Fruit fly (Drosophila melanogaster): Measurements from ENCODE around the gene Top1.

Gene Top1

DNA sequence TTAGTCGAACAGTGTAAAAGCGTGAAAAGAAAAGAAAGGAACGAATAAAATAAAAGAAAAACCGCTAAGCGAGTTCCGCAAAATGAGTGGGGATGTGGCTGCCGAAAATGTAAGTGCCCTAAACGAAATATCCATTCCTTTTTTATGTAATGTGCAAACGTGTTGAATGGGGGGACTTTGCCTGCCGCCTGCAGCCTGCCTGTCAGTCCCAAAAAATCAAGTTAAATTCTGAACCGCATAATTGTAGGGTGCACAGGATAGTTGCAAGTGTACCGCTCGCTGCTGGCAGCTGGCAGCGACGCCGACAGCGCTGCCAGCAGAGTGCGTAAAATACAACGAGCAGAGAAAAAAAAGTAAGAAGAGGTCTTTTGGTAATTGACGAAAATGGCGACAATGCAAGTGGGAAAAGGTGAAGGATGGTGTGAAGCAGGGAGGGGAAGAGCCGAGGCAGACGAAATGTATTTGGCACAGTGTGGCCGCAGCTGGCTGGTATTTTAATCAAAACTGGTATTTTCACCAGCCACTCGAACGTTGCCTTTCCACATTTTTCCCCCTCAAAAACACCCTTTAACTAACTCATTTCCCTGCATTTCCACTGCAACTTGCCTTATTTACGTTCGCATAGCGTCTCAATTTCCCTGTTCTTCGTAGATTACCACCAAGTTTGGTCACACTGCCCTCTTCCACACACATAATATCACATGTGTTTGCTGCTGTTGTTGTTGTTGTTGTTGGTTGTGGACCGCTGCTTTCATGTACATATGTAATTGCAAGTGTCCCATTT lies 612 bp downstream of the Top1 start (continued):
- TF ChIP-seq HLH4C (GFP tag; IDR thresholded peaks at IDR 0.05; ENCODE audit: partially characterized antibody) (0 out of 3 replicates have a peak, but pooled peaks have one; percentile 26), HmgZ (tag; optimal IDR thresholded peaks at IDR 0.05) (peak; percentile 62), CG13287 (GFP tag; IDR thresholded peaks at IDR 0.05; ENCODE audit: partially characterized antibody) (0 out of 2 replicates have a peak, but pooled peaks have one; percentile 9), CG2199 (GFP tag; IDR thresholded peaks at IDR 0.05) (0 out of 3 replicates have a peak, but pooled peaks have one; percentile 23), amos (GFP tag; IDR thresholded peaks at IDR 0.05; ENCODE audit: partially characterized antibody) (peak; percentile 29; the same call in 1 of the 2 replicates), Hmr (GFP tag; optimal IDR thresholded peaks at IDR 0.05) (peak; percentile 8), Hr78 (GFP tag; optimal IDR thresholded peaks at IDR 0.05) (no peak), CG10274 (GFP tag; optimal IDR thresholded peaks at IDR 0.05) (peak; percentile 88), Rfx (GFP tag; IDR thresholded peaks at IDR 0.05) (0 out of 2 replicates have a peak, but pooled peaks have one; percentile 19), gce (GFP tag; IDR thresholded peaks at IDR 0.05) (0 out of 3 replicates have a peak, but pooled peaks have one; percentile 29), Pdp1 (GFP tag; optimal IDR thresholded peaks at IDR 0.05) (peak in 1 of 2 experiments; percentile 26), dm (GFP tag; optimal IDR thresholded peaks at IDR 0.05) (peak; percentile 33), CG4360 (GFP tag; IDR thresholded peaks at IDR 0.05) (peak; percentile 92), knrl (GFP tag; IDR thresholded peaks at IDR 0.05; ENCODE audit: partially characterized antibody) (peak; percentile 22; the same call in 2 of the 3 replicates), CG32767 (GFP tag; IDR thresholded peaks at IDR 0.05) (peak; percentile 22; the same call in 1 of the 2 replicates), MBD-R2 (GFP tag; IDR thresholded peaks at IDR 0.05) (peak; percentile 37; the same call in 1 of the 2 replicates), Elba2 (GFP tag; optimal IDR thresholded peaks at IDR 0.05) (no peak), CG8924 (tag; optimal IDR thresholded peaks at IDR 0.05) (peak; percentile 7), CG15479 (GFP tag; optimal IDR thresholded peaks at IDR 0.05) (peak; percentile 25), insv (GFP tag; optimal IDR thresholded peaks at IDR 0.05) (peak in 1 of 2 experiments; percentile 48), Sin3A (optimal IDR thresholded peaks at IDR 0.05) (peak; percentile 73), Dll (GFP tag; IDR thresholded peaks at IDR 0.05; ENCODE audit: partially characterized antibody) (0 out of 4 replicates have a peak, but pooled peaks have one; percentile 24), CG4617 (GFP tag; optimal IDR thresholded peaks at IDR 0.05; ENCODE audit: borderline replicate concordance) (peak; percentile 27), CG1529 (GFP tag; optimal IDR thresholded peaks at IDR 0.05) (no peak), dmrt99B (tag; optimal IDR thresholded peaks at IDR 0.05) (peak; percentile 2), pzg (GFP tag; optimal IDR thresholded peaks at IDR 0.05) (peak; percentile 71), CG2678 (tag; optimal IDR thresholded peaks at IDR 0.05) (peak; percentile 11), ssp (GFP tag; IDR thresholded peaks at IDR 0.05) (0 out of 2 replicates have a peak, but pooled peaks have one; percentile 23), Med (GFP tag) (peak; percentile 73), gfzf (GFP tag; optimal IDR thresholded peaks at IDR 0.05) (peak; percentile 84), psq (GFP tag; optimal IDR thresholded peaks at IDR 0.05) (peak; percentile 50), D19A (tag; optimal IDR thresholded peaks at IDR 0.05) (peak; percentile 2), stwl (tag; optimal IDR thresholded peaks at IDR 0.05) (peak; percentile 73), grau (tag; optimal IDR thresholded peaks at IDR 0.05) (peak; percentile 6), hbn (GFP tag; IDR thresholded peaks at IDR 0.05; ENCODE audit: partially characterized antibody) (0 out of 2 replicates have a peak, but pooled peaks have one; percentile 18), prd (optimal IDR thresholded peaks at IDR 0.05) (no peak), prd (GFP tag; IDR thresholded peaks at IDR 0.05) (no peak), Opbp (GFP tag; IDR thresholded peaks at IDR 0.05; ENCODE audit: partially characterized antibody) (peak; percentile 58; the same call in 2 of the 3 replicates), CG3847 (GFP tag; IDR thresholded peaks at IDR 0.05) (peak; percentile 34), CG7839 (tag; optimal IDR thresholded peaks at IDR 0.05) (no peak), row (GFP tag; IDR thresholded peaks at IDR 0.05) (peak; percentile 28; the same call in 1 of the 3 replicates), CG14710 (tag; optimal IDR thresholded peaks at IDR 0.05) (peak; percentile 12), bbx (GFP tag; IDR thresholded peaks at IDR 0.05; ENCODE audit: partially characterized antibody) (peak; percentile 26; the same call in 1 of the 2 replicates), CG17186 (GFP tag; optimal IDR thresholded peaks at IDR 0.05) (peak; percentile 51), Sry-δ (GFP tag; optimal IDR thresholded peaks at IDR 0.05) (peak; percentile 50)
